Fruit fly (Drosophila melanogaster): ENCODE measurements around the gene RanBP3.

Gene RanBP3

DNA sequence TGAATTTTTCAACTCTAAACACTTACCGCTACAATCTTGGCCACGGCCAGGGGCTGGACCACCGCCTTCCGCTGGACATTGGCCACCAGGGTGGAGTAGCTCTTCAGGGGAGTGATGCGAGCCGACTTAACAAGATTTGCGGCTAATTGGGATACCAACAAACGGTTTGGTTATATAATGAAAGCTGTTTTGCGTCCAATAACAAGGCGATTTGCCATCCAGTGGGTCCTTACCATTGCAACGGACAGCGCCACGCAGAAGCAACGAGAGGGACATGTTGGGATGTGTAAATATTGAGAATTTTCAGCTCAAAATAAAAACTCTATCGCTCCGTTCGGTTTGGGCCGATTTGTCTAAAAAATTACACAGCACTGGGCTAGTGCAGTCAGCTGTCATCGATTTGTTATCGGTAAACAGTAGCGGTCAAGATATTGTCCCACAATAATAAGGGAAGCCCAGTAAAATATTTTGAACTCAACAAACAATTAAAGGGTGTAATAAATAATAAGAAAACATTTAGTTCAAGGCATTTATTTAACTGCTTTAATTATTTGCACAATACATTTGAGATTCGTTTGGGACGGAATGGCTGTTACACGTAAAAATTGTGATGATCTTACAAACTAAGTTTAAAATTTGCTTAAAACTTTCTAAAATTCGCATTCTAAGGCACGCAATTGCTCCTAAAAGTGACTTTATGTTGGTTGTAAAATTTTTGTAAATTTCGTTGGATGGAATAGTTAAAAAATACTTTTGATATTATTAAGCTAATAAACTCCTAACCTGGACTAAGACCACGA lies 7.8 kb upstream of the RanBP3 start, which contains the start of gene SdhD (continued):
- TF ChIP-seq Hand (GFP tag; optimal IDR thresholded peaks at IDR 0.05) (no peak), CG6791 (GFP tag; IDR thresholded peaks at IDR 0.05; ENCODE audit: partially characterized antibody) (0 out of 3 replicates have a peak, but pooled peaks have one; percentile 28), esg (GFP tag; conservative IDR thresholded peaks at IDR 0.05) (no peak), CG33213 (GFP tag; optimal IDR thresholded peaks at IDR 0.05) (peak; percentile 30), gem (tag; optimal IDR thresholded peaks at IDR 0.05) (no peak), MBD-R2 (GFP tag; IDR thresholded peaks at IDR 0.05) (peak; percentile 93), sisA (GFP tag; IDR thresholded peaks at IDR 0.05) (no peak), CG17359 (tag; optimal IDR thresholded peaks at IDR 0.05) (peak; percentile 17), dysf (GFP tag; IDR thresholded peaks at IDR 0.05) (no peak), fd64A (GFP tag; optimal IDR thresholded peaks at IDR 0.05) (no peak), CG2678 (tag; optimal IDR thresholded peaks at IDR 0.05) (peak; percentile 28), CHES-1-like (GFP tag; optimal IDR thresholded peaks at IDR 0.05) (no peak), Doc3 (GFP tag; IDR thresholded peaks at IDR 0.05; ENCODE audit: partially characterized antibody) (peak; percentile 38; the same call in 1 of the 3 replicates), CG34224 (GFP tag; IDR thresholded peaks at IDR 0.05; ENCODE audit: partially characterized antibody) (peak; percentile 63; the same call in 2 of the 3 replicates), nerfin-2 (GFP tag; IDR thresholded peaks at IDR 0.05; ENCODE audit: partially characterized antibody) (peak; percentile 39; the same call in 1 of the 2 replicates), ash1 (GFP tag; optimal IDR thresholded peaks at IDR 0.05) (no peak), slbo (GFP tag; IDR thresholded peaks at IDR 0.05) (peak; percentile 37; the same call in 1 of the 2 replicates), sna (GFP tag; IDR thresholded peaks at IDR 0.05; ENCODE audit: partially characterized antibody) (peak; percentile 44), CG9215 (GFP tag; IDR thresholded peaks at IDR 0.05) (no peak), stwl (tag; optimal IDR thresholded peaks at IDR 0.05) (peak; percentile 91), seq (GFP tag; IDR thresholded peaks at IDR 0.05) (no peak), CG32767 (GFP tag; IDR thresholded peaks at IDR 0.05) (no peak), nmo (GFP tag; optimal IDR thresholded peaks at IDR 0.05) (peak; percentile 4), kah (GFP tag; optimal IDR thresholded peaks at IDR 0.05) (no peak), Ets97D (GFP tag; optimal IDR thresholded peaks at IDR 0.05) (peak; percentile 13), YL-1 (GFP tag; optimal IDR thresholded peaks at IDR 0.05) (peak; percentile 75), peb (GFP tag; IDR thresholded peaks at IDR 0.05) (no peak), CG1647 (GFP tag; optimal IDR thresholded peaks at IDR 0.05) (no peak), aop (GFP tag; IDR thresholded peaks at IDR 0.05) (no peak), CG9932 (GFP tag; IDR thresholded peaks at IDR 0.05) (peak; percentile 56), Hey (tag; optimal IDR thresholded peaks at IDR 0.05) (no peak), Dp (GFP tag; optimal IDR thresholded peaks at IDR 0.05) (peak; percentile 29), CG14965 (GFP tag; optimal IDR thresholded peaks at IDR 0.05; ENCODE audit: borderline replicate concordance) (no peak), CG10321 (GFP tag; IDR thresholded peaks at IDR 0.05) (no peak), Hr3 (GFP tag; optimal IDR thresholded peaks at IDR 0.05) (no peak), CG6254 (GFP tag; optimal IDR thresholded peaks at IDR 0.05) (no peak), Taf1 (GFP tag; IDR thresholded peaks at IDR 0.05) (no peak), CG10147 (GFP tag; optimal IDR thresholded peaks at IDR 0.05) (no peak), Xbp1 (GFP tag; optimal IDR thresholded peaks at IDR 0.05) (peak; percentile 32), CG15479 (GFP tag; optimal IDR thresholded peaks at IDR 0.05) (no peak), zfh1 (GFP tag; IDR thresholded peaks at IDR 0.05) (no peak), salm (tag; optimal IDR thresholded peaks at IDR 0.05) (no peak), CG11695 (GFP tag; IDR thresholded peaks at IDR 0.05) (no peak), wek (GFP tag; optimal IDR thresholded peaks at IDR 0.05) (peak; percentile 27), CG12391 (tag; optimal IDR thresholded peaks at IDR 0.05) (peak; percentile 14), sug (tag; optimal IDR thresholded peaks at IDR 0.05) (peak; percentile 18), amos (GFP tag; IDR thresholded peaks at IDR 0.05; ENCODE audit: partially characterized antibody) (peak; percentile 58; the same call in 1 of the 2 replicates), phol (tag; optimal IDR thresholded peaks at IDR 0.05) (no peak)
